Fruit fly (Drosophila melanogaster): ENCODE measurements around the gene dgt4.
A peak's percentile ranks its signal among the peaks of the same experiment; 100 is the strongest.

Gene dgt4

dm6 chrX:4131049-4131629 lies 17.6 kb downstream of the dgt4 start, which contains the start of gene GlcAT-I (continued):
- TF ChIP-seq oc (tag; optimal IDR thresholded peaks at IDR 0.05) (no peak), Rx (GFP tag; IDR thresholded peaks at IDR 0.05) (no peak), CHES-1-like (GFP tag; optimal IDR thresholded peaks at IDR 0.05) (no peak), tup (GFP tag; optimal IDR thresholded peaks at IDR 0.05) (no peak), gsb-n (tag; optimal IDR thresholded peaks at IDR 0.05) (no peak), psq (GFP tag; optimal IDR thresholded peaks at IDR 0.05) (no peak), Nf-YA (GFP tag; IDR thresholded peaks at IDR 0.05) (no peak), Doc2 (GFP tag; IDR thresholded peaks at IDR 0.05) (no peak), CG14860 (GFP tag; IDR thresholded peaks at IDR 0.05; ENCODE audit: partially characterized antibody) (0 out of 3 replicates have a peak, but pooled peaks have one; percentile 43), D19A (tag; optimal IDR thresholded peaks at IDR 0.05) (no peak), Ets65A (GFP tag) (peak; percentile 60), Rfx (GFP tag; IDR thresholded peaks at IDR 0.05) (no peak), wor (GFP tag; IDR thresholded peaks at IDR 0.05) (no peak), inv (GFP tag; IDR thresholded peaks at IDR 0.05; ENCODE audit: partially characterized antibody) (peak; percentile 33; the same call in 1 of the 2 replicates), Aef1 (GFP tag; IDR thresholded peaks at IDR 0.05) (no peak), CG4730 (GFP tag; IDR thresholded peaks at IDR 0.05) (no peak), NK7.1 (GFP tag; optimal IDR thresholded peaks at IDR 0.05) (no peak), sens-2 (GFP tag; IDR thresholded peaks at IDR 0.05) (no peak), CG10959 (GFP tag; IDR thresholded peaks at IDR 0.05) (no peak), sug (tag; optimal IDR thresholded peaks at IDR 0.05) (no peak), abd-A (tag; optimal IDR thresholded peaks at IDR 0.05) (no peak), MESR4 (GFP tag; optimal IDR thresholded peaks at IDR 0.05) (peak; percentile 62), CG3065 (GFP tag; optimal IDR thresholded peaks at IDR 0.05) (no peak), gce (GFP tag; IDR thresholded peaks at IDR 0.05) (no peak), CG18599 (GFP tag; optimal IDR thresholded peaks at IDR 0.05) (no peak), gt (GFP tag; IDR thresholded peaks at IDR 0.05) (no peak), maf-S (GFP tag; optimal IDR thresholded peaks at IDR 0.05) (no peak), zfh1 (GFP tag; IDR thresholded peaks at IDR 0.05) (no peak), bbx (GFP tag; IDR thresholded peaks at IDR 0.05; ENCODE audit: partially characterized antibody) (no peak; the same call in 1 of the 2 replicates), Chrac-16 (GFP tag; optimal IDR thresholded peaks at IDR 0.05) (no peak), cwo (GFP tag; optimal IDR thresholded peaks at IDR 0.05) (no peak), sd (tag; optimal IDR thresholded peaks at IDR 0.05) (no peak), bsh (GFP tag; optimal IDR thresholded peaks at IDR 0.05) (no peak), CG12299 (tag; optimal IDR thresholded peaks at IDR 0.05) (no peak), CG9727 (GFP tag; optimal IDR thresholded peaks at IDR 0.05) (no peak), slbo (GFP tag; IDR thresholded peaks at IDR 0.05) (no peak), Bgb (GFP tag; IDR thresholded peaks at IDR 0.05; ENCODE audit: partially characterized antibody) (peak; percentile 55), ato (GFP tag; IDR thresholded peaks at IDR 0.05; ENCODE audit: partially characterized antibody) (no peak), CG31388 (GFP tag; optimal IDR thresholded peaks at IDR 0.05) (no peak), CG8944 (GFP tag; optimal IDR thresholded peaks at IDR 0.05) (no peak), nerfin-1 (tag; optimal IDR thresholded peaks at IDR 0.05) (no peak), CG6254 (GFP tag; optimal IDR thresholded peaks at IDR 0.05) (no peak), Opbp (GFP tag; IDR thresholded peaks at IDR 0.05; ENCODE audit: partially characterized antibody) (peak; percentile 61; the same call in 1 of the 3 replicates), ara (GFP tag; IDR thresholded peaks at IDR 0.05) (no peak), Max (GFP tag; optimal IDR thresholded peaks at IDR 0.05) (no peak), lmd (GFP tag; IDR thresholded peaks at IDR 0.05) (no peak), CG3281 (GFP tag; optimal IDR thresholded peaks at IDR 0.05) (no peak), CG3838 (GFP tag; optimal IDR thresholded peaks at IDR 0.05) (no peak), ftz-f1 (GFP tag; optimal IDR thresholded peaks at IDR 0.05) (no peak), CG12236 (GFP tag; optimal IDR thresholded peaks at IDR 0.05) (no peak), fru (optimal IDR thresholded peaks at IDR 0.05) (no peak)

All from whole organism, embryonic.